Fruit fly (Drosophila melanogaster) whole organism, prepupa: ENCODE measurements around the gene sw.

Experiments used
- Blimp-1 ChIP-seq: fragments of 200-800 bp; sonication (Bioruptor generic); optimal IDR thresholded peaks from 3 replicates; lab custom pipeline; 2017; ENCODE audit warnings: missing biosample characterization, missing genetic modification characterization, mild to moderate bottlenecking, moderate library complexity, missing genetic modification reagents
- CG11294 ChIP-seq: fragments of 200-800 bp; sonication (Bioruptor generic); IDR thresholded peaks from 2 replicates; pipeline ENCODE4 v1.3.6; 2022; ENCODE audit warnings: missing biosample characterization, missing genetic modification characterization
- CG16779 ChIP-seq: fragments of 200-800 bp; sonication (Bioruptor generic); optimal IDR thresholded peaks from 3 replicates; lab custom pipeline; 2017; ENCODE audit warnings: missing biosample characterization, mild to moderate bottlenecking, missing genetic modification characterization
- CG4318 ChIP-seq: fragments of 200-800 bp; sonication (Bioruptor generic); optimal IDR thresholded peaks from 3 replicates; lab custom pipeline; 2017; ENCODE audit warnings: missing biosample characterization, mild to moderate bottlenecking, missing genetic modification characterization
- Eip75B ChIP-seq: fragments of 200-800 bp; sonication (Bioruptor generic); optimal IDR thresholded peaks from 3 replicates; lab custom pipeline; 2016; ENCODE audit warnings: missing biosample characterization, missing genetic modification characterization
- Hr39 ChIP-seq: fragments of 200-800 bp; sonication (Bioruptor generic); optimal IDR thresholded peaks from 2 replicates; lab custom pipeline; 2016; ENCODE audit warnings: missing biosample characterization, missing genetic modification characterization
- Lpt ChIP-seq: fragments of 200-800 bp; sonication (Bioruptor generic); optimal IDR thresholded peaks from 3 replicates; lab custom pipeline; 2016; ENCODE audit warnings: missing biosample characterization, missing genetic modification characterization
- Sox102F ChIP-seq: fragments of 200-800 bp; sonication (Bioruptor generic); optimal IDR thresholded peaks from 2 replicates; lab custom pipeline; 2016; ENCODE audit warnings: missing biosample characterization, mild to moderate bottlenecking, missing genetic modification characterization
- dac ChIP-seq: fragments of 200-800 bp; sonication (Bioruptor generic); optimal IDR thresholded peaks from 2 replicates; lab custom pipeline; 2017; ENCODE audit warnings: missing biosample characterization, mild to moderate bottlenecking, missing genetic modification characterization
- eg ChIP-seq: fragments of 200-800 bp; sonication (Bioruptor generic); IDR thresholded peaks from 3 replicates; pipeline ENCODE4 v1.3.6; 2022; ENCODE audit warnings: missing biosample characterization, missing genetic modification characterization
- fd59A ChIP-seq: fragments of 200-800 bp; sonication (Bioruptor generic); optimal IDR thresholded peaks from 2 replicates; lab custom pipeline; 2017; ENCODE audit warnings: missing biosample characterization, mild to moderate bottlenecking, missing genetic modification characterization, missing genetic modification reagents
- svp ChIP-seq: fragments of 200-800 bp; sonication (Bioruptor generic); peaks from one replicate; lab custom pipeline; 2016; ENCODE audit warnings: missing biosample characterization, missing genetic modification characterization
- vri ChIP-seq: fragments of 200-800 bp; sonication (Bioruptor generic); optimal IDR thresholded peaks from 3 replicates; lab custom pipeline; 2016; ENCODE audit warnings: missing biosample characterization, mild to moderate bottlenecking, missing genetic modification characterization

DNA sequence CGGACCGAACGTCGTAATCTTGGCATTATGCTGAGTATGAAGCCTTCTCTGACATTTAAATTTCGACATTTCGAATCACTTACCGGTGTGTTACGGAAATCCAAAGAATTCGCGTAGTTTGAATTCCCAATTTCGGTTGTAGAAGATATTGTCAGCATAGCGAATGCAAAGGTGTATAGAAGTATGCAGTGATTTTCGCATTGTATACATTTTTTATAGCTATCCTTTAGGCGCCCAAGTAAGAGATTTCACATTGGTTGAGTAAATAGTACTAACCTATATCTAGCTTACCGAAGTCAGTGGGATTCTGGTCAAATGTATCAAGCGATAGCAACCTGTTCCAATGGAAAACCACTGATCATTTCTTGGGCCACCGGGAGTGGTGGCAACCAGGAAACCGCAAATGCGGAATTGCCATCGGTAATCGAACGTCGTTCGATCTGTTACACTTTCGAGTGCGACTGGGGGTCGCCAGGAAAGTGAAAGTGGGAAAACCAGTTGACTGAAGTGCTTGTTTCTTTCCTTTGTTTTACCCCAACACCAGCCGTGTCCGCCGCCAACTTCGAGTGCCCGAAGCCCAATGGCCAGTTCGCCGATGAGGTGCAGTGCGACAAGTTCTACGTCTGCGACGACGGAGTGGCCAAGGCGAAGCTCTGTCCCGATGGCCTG, 4.5 kb upstream of the sw start:
- no peak for TF ChIP-seq CG4318 (GFP tag; lab: Kevin White, UChicago)
- TF ChIP-seq Eip75B (GFP tag; lab: Kevin White, UChicago): no peak
- TF ChIP-seq Hr39 (GFP tag; lab: Kevin White, UChicago): no peak
- no peak for TF ChIP-seq Sox102F
- no peak for TF ChIP-seq dac (GFP tag; lab: Kevin White, UChicago)
- TF ChIP-seq vri (GFP tag; lab: Kevin White, UChicago): no peak
- no peak for TF ChIP-seq fd59A (GFP tag; lab: Kevin White, UChicago)
- TF ChIP-seq CG16779 (tag; lab: Kevin White, UChicago): no peak
- TF ChIP-seq Lpt: no peak
- no peak for TF ChIP-seq CG11294 (GFP tag; lab: Robert Waterston, UW)
- peak; percentile 84 for TF ChIP-seq Blimp-1 (GFP tag; lab: Kevin White, UChicago)
- no peak for TF ChIP-seq svp (GFP tag; lab: Kevin White, UChicago)
- TF ChIP-seq eg: no peak
